Worm (Caenorhabditis elegans) whole organism, late embryonic: ENCODE data around the gene F59D12.2.

ENCODE experiments used
- ceh-34 ChIP-seq: sonication (generic microtip); optimal IDR thresholded peaks from 2 replicates; lab custom pipeline; 2016; ENCODE audit warnings: mild to moderate bottlenecking, missing genetic modification characterization, missing compliant biosample characterization
- ttx-3 ChIP-seq: sonication (generic microtip); optimal IDR thresholded peaks from 2 replicates; lab custom pipeline; 2016; ENCODE audit warnings: missing genetic modification reagents, missing genetic modification characterization, missing compliant biosample characterization
- unc-3 ChIP-seq, 2 experiments: fragments of 200-800 bp in 1 of 2; sonication (Bioruptor generic) in 1 of 2; sonication (generic microtip) in 1 of 2; conservative IDR thresholded peaks in 1 of 2; optimal IDR thresholded peaks in 1 of 2; 2 replicates each; pipeline versions ENCODE4 v1.3.6 to Lab custom; 2016 to 2022; ENCODE audit warnings: missing compliant biosample characterization in 2 of 2, missing genetic modification characterization in 2 of 2, missing genetic modification reagents in 1 of 2

- no peak for TF ChIP-seq unc-3 (GFP tag; conservative IDR thresholded peaks at IDR 0.05; lab: Robert Waterston, UW)
- TF ChIP-seq unc-3 (tag; optimal IDR thresholded peaks at IDR 0.05; lab: Kevin White, UChicago) = no peak
- no peak for TF ChIP-seq ttx-3 (tag; lab: Kevin White, UChicago)
- TF ChIP-seq ceh-34 (tag; lab: Kevin White, UChicago) = no peak
These were observed 24.6 kb downstream of the F59D12.2 start, which contains the start of gene F59D12.3 for ce11 chrX:15650919-15651420.
